Fruit fly (Drosophila melanogaster) whole organism, embryonic: ENCODE data around the gene kirre.

Source experiments
- BEAF-32 ChIP-seq: fragments of 200-800 bp; sonication (Bioruptor generic); optimal IDR thresholded peaks from 3 replicates; lab custom pipeline; 2017; ENCODE audit warnings: missing biosample characterization, missing genetic modification characterization, mild to moderate bottlenecking, moderate library complexity, missing genetic modification reagents
- BtbVII ChIP-seq: fragments of 200-800 bp; sonication (Bioruptor generic); optimal IDR thresholded peaks from 3 replicates; lab custom pipeline; 2017; ENCODE audit warnings: missing biosample characterization, mild to moderate bottlenecking, missing genetic modification characterization
- CG10267 ChIP-seq: fragments of 200-800 bp; sonication (Bioruptor generic); optimal IDR thresholded peaks from 2 replicates; lab custom pipeline; 2018; ENCODE audit warnings: missing biosample characterization, mild to moderate bottlenecking, missing genetic modification characterization, moderate library complexity
- CG11504 ChIP-seq: fragments of 200-800 bp; sonication (Bioruptor generic); optimal IDR thresholded peaks from 3 replicates; lab custom pipeline; 2019; ENCODE audit warnings: missing biosample characterization, mild to moderate bottlenecking, missing genetic modification characterization, moderate library complexity
- CG12104 ChIP-seq: fragments of 200-800 bp; sonication (Bioruptor generic); optimal IDR thresholded peaks from 3 replicates; lab custom pipeline; 2016; ENCODE audit warnings: missing biosample characterization, missing genetic modification characterization
- CG12155 ChIP-seq: fragments of 200-800 bp; sonication (Bioruptor generic); optimal IDR thresholded peaks from 3 replicates; lab custom pipeline; 2016; ENCODE audit warnings: missing biosample characterization, missing genetic modification characterization
- CG12391 ChIP-seq: fragments of 200-800 bp; sonication (Bioruptor generic); optimal IDR thresholded peaks from 3 replicates; lab custom pipeline; 2018; ENCODE audit warnings: missing biosample characterization, mild to moderate bottlenecking, missing genetic modification characterization, moderate library complexity
- CG13287 ChIP-seq: fragments of 200-800 bp; sonication (Bioruptor generic); IDR thresholded peaks from 2 replicates; pipeline ENCODE4 v1.3.6; 2022; ENCODE audit warnings: missing biosample characterization, missing genetic modification characterization; ENCODE audit not compliant: partially characterized antibody
- CG13424 ChIP-seq: fragments of 200-800 bp; sonication (Bioruptor generic); optimal IDR thresholded peaks from 2 replicates; lab custom pipeline; 2019; ENCODE audit warnings: missing biosample characterization, mild to moderate bottlenecking, missing genetic modification characterization, moderate library complexity
- CG13894 ChIP-seq: fragments of 200-800 bp; sonication (Bioruptor generic); optimal IDR thresholded peaks from 3 replicates; lab custom pipeline; 2018; ENCODE audit warnings: missing biosample characterization, mild to moderate bottlenecking, missing genetic modification characterization, moderate library complexity
- CG14014 ChIP-seq: fragments of 200-800 bp; sonication (Bioruptor generic); IDR thresholded peaks from 2 replicates; pipeline ENCODE4 v1.3.6; 2022; ENCODE audit warnings: missing biosample characterization, missing genetic modification characterization
- CG18262 ChIP-seq: fragments of 200-800 bp; optimal IDR thresholded peaks from 3 replicates; lab custom pipeline; 2019; ENCODE audit warnings: missing biosample characterization, mild to moderate bottlenecking, missing genetic modification characterization, moderate library complexity
- CG2678 ChIP-seq: fragments of 200-800 bp; sonication (Bioruptor generic); optimal IDR thresholded peaks from 3 replicates; lab custom pipeline; 2019; ENCODE audit warnings: missing biosample characterization, mild to moderate bottlenecking, missing genetic modification characterization, moderate library complexity
- CG31388 ChIP-seq: fragments of 200-800 bp; sonication (Bioruptor generic); optimal IDR thresholded peaks from 2 replicates; lab custom pipeline; 2016; ENCODE audit warnings: missing biosample characterization, missing genetic modification characterization
- CG42726 ChIP-seq: fragments of 200-800 bp; sonication (Bioruptor generic); IDR thresholded peaks from 2 replicates; pipeline ENCODE4 v1.3.6; 2022; ENCODE audit warnings: missing biosample characterization, missing genetic modification characterization; ENCODE audit not compliant: partially characterized antibody
- CG4404 ChIP-seq: fragments of 200-800 bp; sonication (Bioruptor generic); IDR thresholded peaks from 2 replicates; pipeline ENCODE4 v1.3.6; 2022; ENCODE audit warnings: missing biosample characterization, missing genetic modification characterization
- CG6765 ChIP-seq: fragments of 200-800 bp; sonication (Bioruptor generic); optimal IDR thresholded peaks from 3 replicates; lab custom pipeline; 2017; ENCODE audit warnings: missing biosample characterization, mild to moderate bottlenecking, missing genetic modification characterization
- CG7839 ChIP-seq: fragments of 200-800 bp; sonication (Bioruptor generic); optimal IDR thresholded peaks from 3 replicates; lab custom pipeline; 2018; ENCODE audit warnings: missing biosample characterization, mild to moderate bottlenecking, missing genetic modification characterization, moderate library complexity
- CG8290 ChIP-seq, 3 experiments: fragments of 200-800 bp; sonication (Bioruptor generic); optimal IDR thresholded peaks; 2 replicates each; lab custom pipeline; 2016 to 2019; ENCODE audit warnings: missing biosample characterization in 3 of 3, missing genetic modification characterization in 3 of 3, mild to moderate bottlenecking in 2 of 3, moderate library complexity in 1 of 3
- CG8924 ChIP-seq: fragments of 200-800 bp; optimal IDR thresholded peaks from 3 replicates; lab custom pipeline; 2019; ENCODE audit warnings: missing biosample characterization, mild to moderate bottlenecking, missing genetic modification characterization, moderate library complexity
- Deaf1 ChIP-seq: fragments of 200-800 bp; optimal IDR thresholded peaks from 3 replicates; lab custom pipeline; 2019; ENCODE audit warnings: missing biosample characterization, mild to moderate bottlenecking, missing genetic modification characterization, moderate library complexity
- Dek ChIP-seq: fragments of 200-800 bp; sonication (Bioruptor generic); optimal IDR thresholded peaks from 3 replicates; lab custom pipeline; 2019; ENCODE audit warnings: missing biosample characterization, mild to moderate bottlenecking, missing genetic modification characterization, moderate library complexity
- Dp ChIP-seq: fragments of 200-800 bp; sonication (Bioruptor generic); optimal IDR thresholded peaks from 2 replicates; lab custom pipeline; 2018; ENCODE audit warnings: missing biosample characterization, mild to moderate bottlenecking, missing genetic modification characterization, moderate library complexity
- ERR ChIP-seq: fragments of 200-800 bp; sonication (Bioruptor generic); optimal IDR thresholded peaks from 2 replicates; lab custom pipeline; 2016; ENCODE audit warnings: missing biosample characterization, missing genetic modification characterization
- Eip74EF ChIP-seq, 2 experiments: fragments of 200-800 bp in 1 of 2; fragments of >200 bp in 1 of 2; sonication (Bioruptor generic) in 1 of 2; optimal IDR thresholded peaks; 2 replicates each; lab custom pipeline; 2017 to 2019; ENCODE audit warnings: missing biosample characterization in 2 of 2, missing genetic modification characterization in 2 of 2, mild to moderate bottlenecking in 1 of 2, moderate library complexity in 1 of 2
- HHEX ChIP-seq: fragments of 200-800 bp; sonication (Bioruptor generic); optimal IDR thresholded peaks from 3 replicates; lab custom pipeline; 2017; ENCODE audit warnings: missing biosample characterization, mild to moderate bottlenecking, missing genetic modification characterization, missing genetic modification reagents
- Hr78 ChIP-seq, 2 experiments: fragments of 200-800 bp in 1 of 2; fragments of >200 bp in 1 of 2; sonication (Bioruptor generic) in 1 of 2; optimal IDR thresholded peaks; 2 replicates each; lab custom pipeline; 2017 to 2019; ENCODE audit warnings: missing biosample characterization in 2 of 2, missing genetic modification characterization in 2 of 2, mild to moderate bottlenecking in 1 of 2, moderate library complexity in 1 of 2
- Jarid2 ChIP-seq: fragments of 200-800 bp; sonication (Bioruptor generic); optimal IDR thresholded peaks from 3 replicates; lab custom pipeline; 2017; ENCODE audit warnings: mild to moderate bottlenecking, missing biosample characterization, missing genetic modification reagents, missing genetic modification characterization
- Mes4 ChIP-seq: fragments of 200-800 bp; sonication (Bioruptor generic); optimal IDR thresholded peaks from 2 replicates; lab custom pipeline; 2016; ENCODE audit warnings: missing biosample characterization, missing genetic modification characterization
- Nf-YB ChIP-seq: fragments of 200-800 bp; sonication (Bioruptor generic); optimal IDR thresholded peaks from 3 replicates; lab custom pipeline; 2019; ENCODE audit warnings: missing biosample characterization, mild to moderate bottlenecking, missing genetic modification characterization, moderate library complexity
- Optix ChIP-seq: fragments of 200-800 bp; sonication (Bioruptor generic); IDR thresholded peaks from 3 replicates; pipeline ENCODE4 v1.3.6; 2022; ENCODE audit warnings: missing biosample characterization, missing genetic modification characterization
- Sry-β ChIP-seq: fragments of 200-800 bp; sonication (Bioruptor generic); optimal IDR thresholded peaks from 2 replicates; lab custom pipeline; 2018; ENCODE audit warnings: missing biosample characterization, mild to moderate bottlenecking, missing genetic modification characterization, moderate library complexity
- Trl ChIP-seq, 3 experiments: fragments of >200 bp in 2 of 3; fragments of 200-800 bp in 1 of 3; sonication (Bioruptor generic) in 1 of 3; optimal IDR thresholded peaks; 2 replicates in 1 of 3; 3 replicates in 2 of 3; lab custom pipeline; 2016 to 2017; ENCODE audit warnings: missing biosample characterization in 1 of 3, missing genetic modification characterization in 1 of 3
- cad ChIP-seq: fragments of >200 bp; optimal IDR thresholded peaks from 2 replicates; lab custom pipeline; 2017; ENCODE audit warnings: missing biosample characterization, missing genetic modification characterization
- crol ChIP-seq: fragments of 200-800 bp; sonication (Bioruptor generic); IDR thresholded peaks from 2 replicates; pipeline ENCODE4 v1.3.6; 2022; ENCODE audit warnings: missing biosample characterization, missing genetic modification characterization
- crp ChIP-seq, 2 experiments: fragments of 200-800 bp; sonication (Bioruptor generic); optimal IDR thresholded peaks; 2 replicates in 1 of 2; 3 replicates in 1 of 2; lab custom pipeline; 2017; ENCODE audit warnings: missing biosample characterization in 2 of 2, missing genetic modification characterization in 2 of 2, mild to moderate bottlenecking in 1 of 2, moderate library complexity in 1 of 2
- emc ChIP-seq: fragments of 200-800 bp; sonication (Bioruptor generic); optimal IDR thresholded peaks from 2 replicates; lab custom pipeline; 2016; ENCODE audit warnings: missing biosample characterization, missing genetic modification characterization
- ftz-f1 ChIP-seq: fragments of 200-800 bp; sonication (Bioruptor generic); optimal IDR thresholded peaks from 2 replicates; lab custom pipeline; 2016; ENCODE audit warnings: missing biosample characterization, missing genetic modification characterization
- hb ChIP-seq: fragments of 200-800 bp; sonication (Bioruptor generic); IDR thresholded peaks from 3 replicates; pipeline ENCODE4 v1.3.6; 2022; ENCODE audit warnings: missing biosample characterization, missing genetic modification characterization; ENCODE audit not compliant: partially characterized antibody
- lilli ChIP-seq: fragments of 200-800 bp; sonication (Bioruptor generic); optimal IDR thresholded peaks from 3 replicates; lab custom pipeline; 2016; ENCODE audit warnings: missing biosample characterization, missing genetic modification characterization
- lov ChIP-seq, 2 experiments: fragments of 200-800 bp in 1 of 2; fragments of >200 bp in 1 of 2; sonication (Bioruptor generic) in 1 of 2; IDR thresholded peaks in 1 of 2; optimal IDR thresholded peaks in 1 of 2; 2 replicates in 1 of 2; 3 replicates in 1 of 2; pipeline versions ENCODE4 v1.3.6 to Lab custom; 2017 to 2022; ENCODE audit warnings: missing biosample characterization in 1 of 2, missing genetic modification characterization in 1 of 2
- odd ChIP-seq: fragments of 200-800 bp; sonication (Bioruptor generic); optimal IDR thresholded peaks from 2 replicates; lab custom pipeline; 2017; ENCODE audit warnings: missing biosample characterization, mild to moderate bottlenecking, missing genetic modification characterization
- pros ChIP-seq: fragments of 200-800 bp; sonication (Bioruptor generic); optimal IDR thresholded peaks from 3 replicates; lab custom pipeline; 2019; ENCODE audit warnings: missing biosample characterization, mild to moderate bottlenecking, missing genetic modification characterization, moderate library complexity
- stwl ChIP-seq: fragments of 200-800 bp; sonication (Bioruptor generic); optimal IDR thresholded peaks from 3 replicates; lab custom pipeline; 2018; ENCODE audit warnings: missing biosample characterization, mild to moderate bottlenecking, missing genetic modification characterization, moderate library complexity
- vvl ChIP-seq: fragments of 200-800 bp; sonication (Bioruptor generic); IDR thresholded peaks from 2 replicates; pipeline ENCODE4 v1.3.6; 2022; ENCODE audit warnings: missing biosample characterization, missing genetic modification characterization
- zen2 ChIP-seq: fragments of 200-800 bp; sonication (Bioruptor generic); IDR thresholded peaks from 3 replicates; pipeline ENCODE4 v1.3.6; 2022; ENCODE audit warnings: missing biosample characterization, missing genetic modification characterization; ENCODE audit not compliant: partially characterized antibody

The kirre gene

DNA sequence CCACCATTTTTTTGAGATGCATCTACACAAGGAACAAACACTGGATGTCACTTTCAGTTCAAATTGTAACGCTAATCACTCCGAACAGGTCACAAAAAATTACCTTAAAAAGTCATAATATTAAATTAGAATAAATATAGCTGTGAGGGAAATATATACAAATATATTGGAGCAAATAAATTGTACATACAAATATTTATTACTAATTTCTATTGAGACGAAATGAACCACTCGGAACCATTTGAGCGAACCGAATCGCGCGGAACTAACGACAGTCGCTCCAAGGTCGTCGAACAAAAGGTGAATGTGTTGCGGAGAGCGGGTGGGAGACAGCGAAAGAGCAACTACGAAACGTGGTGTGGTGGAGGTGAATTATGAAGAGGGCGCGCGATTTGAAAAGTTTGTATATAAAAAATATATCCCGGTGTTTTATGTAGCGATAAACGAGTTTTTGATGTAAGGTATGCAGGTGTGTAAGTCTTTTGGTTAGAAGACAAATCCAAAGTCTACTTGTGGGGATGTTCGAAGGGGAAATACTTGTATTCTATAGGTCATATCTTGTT is 50.0 kb downstream of the kirre start, which contains the start of gene CG32795 (continued):
- TF ChIP-seq Eip74EF (GFP tag; optimal IDR thresholded peaks at IDR 0.05; lab: Kevin White, UChicago) = peak in 1 of 2 experiments; percentile 63
- TF ChIP-seq CG4404 (GFP tag; lab: Robert Waterston, UW) = no peak
- TF ChIP-seq CG8290 (GFP tag; optimal IDR thresholded peaks at IDR 0.05; lab: Kevin White, UChicago) = no peak
- TF ChIP-seq CG8290 (tag; optimal IDR thresholded peaks at IDR 0.05; lab: Kevin White, UChicago) = peak; percentile 46 to 49
- peak; percentile 23 for TF ChIP-seq cad (GFP tag; lab: Kevin White, UChicago)
- TF ChIP-seq Dek (tag; lab: Kevin White, UChicago) = peak; percentile 21
- peak; percentile 34 for TF ChIP-seq pros (GFP tag; lab: Kevin White, UChicago)
- TF ChIP-seq CG13894 = peak; percentile 33
- TF ChIP-seq Sry-β (GFP tag; lab: Kevin White, UChicago) = peak; percentile 80
- TF ChIP-seq CG14014 (GFP tag; lab: Robert Waterston, UW) = no peak
- TF ChIP-seq Nf-YB (GFP tag; lab: Kevin White, UChicago) = peak; percentile 33
- TF ChIP-seq emc (GFP tag; lab: Kevin White, UChicago) = no peak
- TF ChIP-seq Mes4 = no peak
- peak in 1 of 2 experiments; percentile 85 for TF ChIP-seq Hr78 (GFP tag; optimal IDR thresholded peaks at IDR 0.05; lab: Kevin White, UChicago)
- TF ChIP-seq ftz-f1 (GFP tag; lab: Kevin White, UChicago) = peak; percentile 100
- TF ChIP-seq Dp = peak; percentile 85
- peak; percentile 71 for TF ChIP-seq Deaf1 (tag; lab: Kevin White, UChicago)
- peak; percentile 12 for TF ChIP-seq lilli (GFP tag; lab: Kevin White, UChicago)
- TF ChIP-seq CG42726 (GFP tag; lab: Robert Waterston, UW) = no peak
- TF ChIP-seq CG13424 (tag; lab: Kevin White, UChicago) = peak; percentile 21
- TF ChIP-seq zen2 = peak; percentile 74; the same call in 2 of the 3 replicates
- peak; percentile 87 for TF ChIP-seq crol (GFP tag; lab: Robert Waterston, UW)
- peak; percentile 55; the same call in 1 of the 2 replicates for TF ChIP-seq CG13287 (GFP tag; lab: Robert Waterston, UW)
- no peak for TF ChIP-seq Jarid2
- TF ChIP-seq BEAF-32 = peak; percentile 26
- no peak for TF ChIP-seq lov (optimal IDR thresholded peaks at IDR 0.05; lab: Kevin White, UChicago)
- TF ChIP-seq lov (GFP tag; IDR thresholded peaks at IDR 0.05; lab: Robert Waterston, UW) = no peak
- TF ChIP-seq HHEX (GFP tag; lab: Kevin White, UChicago) = no peak
- TF ChIP-seq CG12104 (GFP tag; lab: Kevin White, UChicago) = peak; percentile 43
- no peak for TF ChIP-seq BtbVII
- TF ChIP-seq odd (GFP tag; lab: Kevin White, UChicago) = peak; percentile 26
- TF ChIP-seq CG8924 (tag; lab: Kevin White, UChicago) = peak; percentile 45
- peak; percentile 5 for TF ChIP-seq CG12155
- TF ChIP-seq Trl (optimal IDR thresholded peaks at IDR 0.05; lab: Kevin White, UChicago) = peak in 1 of 2 experiments; percentile 77
- TF ChIP-seq Trl (GFP tag; optimal IDR thresholded peaks at IDR 0.05; lab: Kevin White, UChicago) = no peak
- no peak for TF ChIP-seq vvl (GFP tag; lab: Robert Waterston, UW)
- peak; percentile 23 for TF ChIP-seq CG11504 (tag; lab: Kevin White, UChicago)
- TF ChIP-seq CG6765 = peak; percentile 49
- TF ChIP-seq hb (GFP tag; lab: Robert Waterston, UW) = no peak
- TF ChIP-seq stwl (tag; lab: Kevin White, UChicago) = peak; percentile 77
- peak; percentile 55 for TF ChIP-seq CG12391 (tag; lab: Kevin White, UChicago)
- no peak for TF ChIP-seq CG31388
- TF ChIP-seq ERR (GFP tag; lab: Kevin White, UChicago) = peak; percentile 73
- peak; percentile 49 for TF ChIP-seq CG2678
- peak; percentile 65 for TF ChIP-seq CG18262 (tag; lab: Kevin White, UChicago)
- no peak for TF ChIP-seq CG7839 (tag; lab: Kevin White, UChicago)
- TF ChIP-seq crp (GFP tag; optimal IDR thresholded peaks at IDR 0.05; lab: Kevin White, UChicago) = no peak
- peak; percentile 31 for TF ChIP-seq CG10267 (tag; lab: Kevin White, UChicago)
- TF ChIP-seq Optix = no peak
